Fruit fly (Drosophila melanogaster) whole organism, embryonic: Measurements from ENCODE around the gene Snx3.

Experiments
- BEAF-32 ChIP-seq: fragments of 200-800 bp; sonication (Bioruptor generic); optimal IDR thresholded peaks from 3 replicates; lab custom pipeline; 2017; ENCODE audit warnings: missing biosample characterization, missing genetic modification characterization, mild to moderate bottlenecking, moderate library complexity, missing genetic modification reagents
- CG10462 ChIP-seq: fragments of 200-800 bp; sonication (Bioruptor generic); optimal IDR thresholded peaks from 2 replicates; lab custom pipeline; 2016; ENCODE audit warnings: missing biosample characterization, missing genetic modification characterization
- CG12071 ChIP-seq: fragments of 200-800 bp; sonication (Bioruptor generic); optimal IDR thresholded peaks from 3 replicates; lab custom pipeline; 2018; ENCODE audit warnings: missing biosample characterization, mild to moderate bottlenecking, missing genetic modification characterization
- CG12155 ChIP-seq: fragments of 200-800 bp; sonication (Bioruptor generic); optimal IDR thresholded peaks from 3 replicates; lab custom pipeline; 2016; ENCODE audit warnings: missing biosample characterization, missing genetic modification characterization
- CG12299 ChIP-seq: fragments of 200-800 bp; sonication (Bioruptor generic); optimal IDR thresholded peaks from 2 replicates; lab custom pipeline; 2018; ENCODE audit warnings: missing biosample characterization, mild to moderate bottlenecking, missing genetic modification characterization
- CG1233 ChIP-seq: fragments of 200-800 bp; sonication (Bioruptor generic); optimal IDR thresholded peaks from 4 replicates; lab custom pipeline; 2018; ENCODE audit warnings: missing biosample characterization, mild to moderate bottlenecking, missing genetic modification characterization
- CG12942 ChIP-seq: fragments of 200-800 bp; sonication (Bioruptor generic); optimal IDR thresholded peaks from 3 replicates; lab custom pipeline; 2016; ENCODE audit warnings: missing biosample characterization, missing genetic modification characterization
- CG13123 ChIP-seq: fragments of 200-800 bp; sonication (Bioruptor generic); optimal IDR thresholded peaks from 2 replicates; lab custom pipeline; 2016; ENCODE audit warnings: missing biosample characterization, missing genetic modification characterization
- CG13287 ChIP-seq: fragments of 200-800 bp; sonication (Bioruptor generic); IDR thresholded peaks from 2 replicates; pipeline ENCODE4 v1.3.6; 2022; ENCODE audit warnings: missing biosample characterization, missing genetic modification characterization; ENCODE audit not compliant: partially characterized antibody
- CG15514 ChIP-seq: fragments of 200-800 bp; sonication (Bioruptor generic); optimal IDR thresholded peaks from 3 replicates; lab custom pipeline; 2017; ENCODE audit warnings: missing biosample characterization, missing genetic modification characterization, mild to moderate bottlenecking, moderate library complexity, missing genetic modification reagents
- CG15601 ChIP-seq: fragments of 200-800 bp; sonication (Bioruptor generic); optimal IDR thresholded peaks from 3 replicates; lab custom pipeline; 2019; ENCODE audit warnings: missing biosample characterization, mild to moderate bottlenecking, missing genetic modification characterization, moderate library complexity
- CG17186 ChIP-seq: fragments of 200-800 bp; sonication (Bioruptor generic); optimal IDR thresholded peaks from 3 replicates; lab custom pipeline; 2017; ENCODE audit warnings: missing biosample characterization, missing genetic modification reagents, missing genetic modification characterization
- CG18764 ChIP-seq: fragments of 200-800 bp; sonication (Bioruptor generic); optimal IDR thresholded peaks from 3 replicates; lab custom pipeline; 2016; ENCODE audit warnings: missing biosample characterization, missing genetic modification characterization
- CG2120 ChIP-seq: fragments of 200-800 bp; sonication (Bioruptor generic); optimal IDR thresholded peaks from 3 replicates; lab custom pipeline; 2016; ENCODE audit warnings: missing biosample characterization, missing genetic modification characterization
- CG2875 ChIP-seq: fragments of 200-800 bp; sonication (Bioruptor generic); optimal IDR thresholded peaks from 2 replicates; lab custom pipeline; 2017; ENCODE audit warnings: missing biosample characterization, mild to moderate bottlenecking, missing genetic modification characterization, missing genetic modification reagents
- CG2889 ChIP-seq: fragments of 200-800 bp; sonication (Bioruptor generic); IDR thresholded peaks from 3 replicates; pipeline ENCODE4 v1.3.6; 2022; ENCODE audit warnings: missing biosample characterization, missing genetic modification characterization
- CG3163 ChIP-seq: fragments of 200-800 bp; sonication (Bioruptor generic); optimal IDR thresholded peaks from 3 replicates; lab custom pipeline; 2016; ENCODE audit warnings: missing biosample characterization, missing genetic modification characterization
- CG33557 ChIP-seq: fragments of 200-800 bp; sonication (Bioruptor generic); optimal IDR thresholded peaks from 2 replicates; lab custom pipeline; 2019; ENCODE audit warnings: missing biosample characterization, mild to moderate bottlenecking, missing genetic modification characterization, moderate library complexity
- CG3838 ChIP-seq: fragments of 200-800 bp; sonication (Bioruptor generic); optimal IDR thresholded peaks from 3 replicates; lab custom pipeline; 2016; ENCODE audit warnings: missing biosample characterization, missing genetic modification characterization
- CG4404 ChIP-seq: fragments of 200-800 bp; sonication (Bioruptor generic); IDR thresholded peaks from 2 replicates; pipeline ENCODE4 v1.3.6; 2022; ENCODE audit warnings: missing biosample characterization, missing genetic modification characterization
- CG4854 ChIP-seq: fragments of 200-800 bp; sonication (Bioruptor generic); optimal IDR thresholded peaks from 2 replicates; lab custom pipeline; 2016; ENCODE audit warnings: missing biosample characterization, missing genetic modification characterization, inconsistent platforms
- CG6254 ChIP-seq: fragments of 200-800 bp; sonication (Bioruptor generic); optimal IDR thresholded peaks from 3 replicates; lab custom pipeline; 2017; ENCODE audit warnings: mild to moderate bottlenecking, missing biosample characterization, missing genetic modification reagents, missing genetic modification characterization
- CG6654 ChIP-seq: fragments of 200-800 bp; sonication (Bioruptor generic); optimal IDR thresholded peaks from 2 replicates; lab custom pipeline; 2017; ENCODE audit warnings: missing biosample characterization, mild to moderate bottlenecking, missing genetic modification characterization
- CG7963 ChIP-seq: fragments of 200-800 bp; sonication (Bioruptor generic); IDR thresholded peaks from 3 replicates; pipeline ENCODE4 v1.3.6; 2022; ENCODE audit warnings: missing biosample characterization, missing genetic modification characterization; ENCODE audit not compliant: partially characterized antibody
- CG7987 ChIP-seq: fragments of 200-800 bp; sonication (Bioruptor generic); optimal IDR thresholded peaks from 2 replicates; lab custom pipeline; 2018; ENCODE audit warnings: missing biosample characterization, mild to moderate bottlenecking, missing genetic modification characterization, moderate library complexity
- CHES-1-like ChIP-seq: fragments of 200-800 bp; sonication (Bioruptor generic); optimal IDR thresholded peaks from 2 replicates; lab custom pipeline; 2016; ENCODE audit warnings: missing biosample characterization, missing genetic modification characterization
- D19A ChIP-seq: fragments of 200-800 bp; optimal IDR thresholded peaks from 3 replicates; lab custom pipeline; 2019; ENCODE audit warnings: missing biosample characterization, mild to moderate bottlenecking, missing genetic modification characterization, moderate library complexity
- Dek ChIP-seq: fragments of 200-800 bp; sonication (Bioruptor generic); optimal IDR thresholded peaks from 3 replicates; lab custom pipeline; 2019; ENCODE audit warnings: missing biosample characterization, mild to moderate bottlenecking, missing genetic modification characterization, moderate library complexity
- E2f2 ChIP-seq: fragments of 200-800 bp; sonication (Bioruptor generic); IDR thresholded peaks from 2 replicates; pipeline ENCODE4 v1.3.6; 2022; ENCODE audit warnings: missing biosample characterization, missing genetic modification characterization
- Meics ChIP-seq: fragments of 200-800 bp; sonication (Bioruptor generic); optimal IDR thresholded peaks from 2 replicates; lab custom pipeline; 2017; ENCODE audit warnings: missing biosample characterization, mild to moderate bottlenecking, missing genetic modification characterization
- Myb ChIP-seq: fragments of 200-800 bp; sonication (Bioruptor generic); optimal IDR thresholded peaks from 2 replicates; lab custom pipeline; 2016; ENCODE audit warnings: missing biosample characterization, missing genetic modification characterization
- Poxn ChIP-seq: fragments of 200-800 bp; sonication (Bioruptor generic); IDR thresholded peaks from 2 replicates; pipeline ENCODE4 v1.3.6; 2022; ENCODE audit warnings: missing biosample characterization, missing genetic modification characterization
- Rfx ChIP-seq: fragments of 200-800 bp; sonication (Bioruptor generic); IDR thresholded peaks from 2 replicates; pipeline ENCODE4 v1.3.6; 2022; ENCODE audit warnings: missing biosample characterization, missing genetic modification characterization
- Rx ChIP-seq: fragments of 200-800 bp; sonication (Bioruptor generic); IDR thresholded peaks from 2 replicates; pipeline ENCODE4 v1.3.6; 2022; ENCODE audit warnings: missing biosample characterization, missing genetic modification characterization
- Sin3A ChIP-seq: fragments of >200 bp; optimal IDR thresholded peaks from 2 replicates; lab custom pipeline; 2018
- ash1 ChIP-seq: fragments of 200-800 bp; sonication (Bioruptor generic); optimal IDR thresholded peaks from 2 replicates; lab custom pipeline; 2018; ENCODE audit warnings: missing biosample characterization, mild to moderate bottlenecking, missing genetic modification characterization
- crc ChIP-seq: fragments of 200-800 bp; sonication (Bioruptor generic); optimal IDR thresholded peaks from 2 replicates; lab custom pipeline; 2016; ENCODE audit warnings: missing biosample characterization, missing genetic modification characterization
- crol ChIP-seq: fragments of 200-800 bp; sonication (Bioruptor generic); IDR thresholded peaks from 2 replicates; pipeline ENCODE4 v1.3.6; 2022; ENCODE audit warnings: missing biosample characterization, missing genetic modification characterization
- dmrt11E ChIP-seq: fragments of 200-800 bp; sonication (Bioruptor generic); optimal IDR thresholded peaks from 3 replicates; lab custom pipeline; 2018; ENCODE audit warnings: missing biosample characterization, mild to moderate bottlenecking, missing genetic modification characterization, moderate library complexity
- dysf ChIP-seq: fragments of 200-800 bp; sonication (Bioruptor generic); IDR thresholded peaks from 3 replicates; pipeline ENCODE4 v1.3.6; 2022; ENCODE audit warnings: missing biosample characterization, missing genetic modification characterization
- fd102C ChIP-seq: fragments of 200-800 bp; sonication (Bioruptor generic); optimal IDR thresholded peaks from 2 replicates; lab custom pipeline; 2018; ENCODE audit warnings: missing biosample characterization, mild to moderate bottlenecking, missing genetic modification characterization, moderate library complexity
- gce ChIP-seq: fragments of 200-800 bp; sonication (Bioruptor generic); IDR thresholded peaks from 3 replicates; pipeline ENCODE4 v1.3.6; 2022; ENCODE audit warnings: missing biosample characterization, missing genetic modification characterization
- h ChIP-seq: fragments of >200 bp; optimal IDR thresholded peaks from 2 replicates; lab custom pipeline; 2017
- lilli ChIP-seq: fragments of 200-800 bp; sonication (Bioruptor generic); optimal IDR thresholded peaks from 3 replicates; lab custom pipeline; 2016; ENCODE audit warnings: missing biosample characterization, missing genetic modification characterization
- oc ChIP-seq: fragments of 200-800 bp; sonication (Bioruptor generic); optimal IDR thresholded peaks from 2 replicates; lab custom pipeline; 2018; ENCODE audit warnings: missing biosample characterization, mild to moderate bottlenecking, missing genetic modification characterization, moderate library complexity
- onecut ChIP-seq: fragments of 200-800 bp; sonication (Bioruptor generic); IDR thresholded peaks from 2 replicates; pipeline ENCODE4 v1.3.6; 2022; ENCODE audit warnings: missing biosample characterization, missing genetic modification characterization
- peb ChIP-seq: fragments of 200-800 bp; sonication (Bioruptor generic); IDR thresholded peaks from 2 replicates; pipeline ENCODE4 v1.3.6; 2022; ENCODE audit warnings: missing biosample characterization, missing genetic modification characterization
- pnt ChIP-seq: fragments of 200-800 bp; sonication (Bioruptor generic); optimal IDR thresholded peaks from 3 replicates; lab custom pipeline; 2016; ENCODE audit warnings: missing biosample characterization, missing genetic modification characterization
- repo ChIP-seq: fragments of 200-800 bp; sonication (Bioruptor generic); optimal IDR thresholded peaks from 2 replicates; lab custom pipeline; 2016; ENCODE audit warnings: missing biosample characterization, missing genetic modification characterization
- row ChIP-seq: fragments of 200-800 bp; sonication (Bioruptor generic); IDR thresholded peaks from 3 replicates; pipeline ENCODE4 v1.3.6; 2022; ENCODE audit warnings: missing biosample characterization, missing genetic modification characterization
- sima ChIP-seq: fragments of 200-800 bp; sonication (Bioruptor generic); optimal IDR thresholded peaks from 2 replicates; lab custom pipeline; 2016; ENCODE audit warnings: missing biosample characterization, missing genetic modification characterization
- tx ChIP-seq: fragments of 200-800 bp; sonication (Bioruptor generic); optimal IDR thresholded peaks from 2 replicates; lab custom pipeline; 2016; ENCODE audit warnings: missing biosample characterization, missing genetic modification characterization

Gene Snx3

dm6 chr3R:12627691-12628148, at the start of gene Snx3, which contains the start of gene Vha55 (continued):
- no peak for TF ChIP-seq CG7963 (GFP tag; lab: Robert Waterston, UW)
- peak; percentile 82 for TF ChIP-seq CG17186 (GFP tag; lab: Kevin White, UChicago)
- no peak for TF ChIP-seq CG6654 (GFP tag; lab: Kevin White, UChicago)
- no peak for TF ChIP-seq peb (GFP tag; lab: Robert Waterston, UW)
- TF ChIP-seq repo: peak; percentile 27
- TF ChIP-seq crol: no peak
- no peak for TF ChIP-seq fd102C (GFP tag; lab: Kevin White, UChicago)
- peak; percentile 37 for TF ChIP-seq onecut (GFP tag; lab: Robert Waterston, UW)
- TF ChIP-seq CG2889 (GFP tag; lab: Robert Waterston, UW): no peak
- TF ChIP-seq CG18764 (GFP tag; lab: Kevin White, UChicago): peak; percentile 76
- TF ChIP-seq ash1 (GFP tag; lab: Kevin White, UChicago): peak; percentile 82
- TF ChIP-seq CG2120: peak; percentile 94
- peak; percentile 88 for TF ChIP-seq CG12155 (GFP tag; lab: Kevin White, UChicago)
- TF ChIP-seq lilli (GFP tag; lab: Kevin White, UChicago): peak; percentile 83
- no peak for TF ChIP-seq CG6254 (GFP tag; lab: Kevin White, UChicago)
- no peak for TF ChIP-seq E2f2
- no peak for TF ChIP-seq gce (GFP tag; lab: Robert Waterston, UW)
- TF ChIP-seq D19A: no peak
- peak; percentile 32 for TF ChIP-seq CG1233
- peak; percentile 25 for TF ChIP-seq CG2875 (GFP tag; lab: Kevin White, UChicago)
- peak; percentile 22 for TF ChIP-seq oc (tag; lab: Kevin White, UChicago)
- TF ChIP-seq Poxn (GFP tag; lab: Robert Waterston, UW): no peak
- no peak for TF ChIP-seq Rx (GFP tag; lab: Robert Waterston, UW)
- TF ChIP-seq pnt (GFP tag; lab: Kevin White, UChicago): peak; percentile 78
- no peak for TF ChIP-seq Rfx (GFP tag; lab: Robert Waterston, UW)
- peak; percentile 77 for TF ChIP-seq tx (GFP tag; lab: Kevin White, UChicago)
- TF ChIP-seq CG12071 (GFP tag; lab: Kevin White, UChicago): peak; percentile 21
- peak; percentile 36 for TF ChIP-seq sima
- no peak for TF ChIP-seq CG13287
- TF ChIP-seq row (GFP tag; lab: Robert Waterston, UW): no peak
- peak; percentile 80 for TF ChIP-seq CG15601 (tag; lab: Kevin White, UChicago)
- peak; percentile 85 for TF ChIP-seq CG12942 (GFP tag; lab: Kevin White, UChicago)
- no peak for TF ChIP-seq h (lab: Kevin White, UChicago)
- peak; percentile 56 for TF ChIP-seq Meics
- TF ChIP-seq CG15514 (GFP tag; lab: Kevin White, UChicago): peak; percentile 98
- TF ChIP-seq CG12299: peak; percentile 54
- peak; percentile 71 for TF ChIP-seq BEAF-32 (GFP tag; lab: Kevin White, UChicago)
- TF ChIP-seq CG13123 (GFP tag; lab: Kevin White, UChicago): peak; percentile 65
- no peak for TF ChIP-seq dysf (GFP tag; lab: Robert Waterston, UW)
- TF ChIP-seq crc (GFP tag; lab: Kevin White, UChicago): peak; percentile 52
- peak; percentile 88 for TF ChIP-seq CHES-1-like (GFP tag; lab: Kevin White, UChicago)
- peak; percentile 88 for TF ChIP-seq CG7987 (GFP tag; lab: Kevin White, UChicago)
- peak; percentile 80 for TF ChIP-seq CG3163 (GFP tag; lab: Kevin White, UChicago)
- peak; percentile 1 for TF ChIP-seq CG3838 (GFP tag; lab: Kevin White, UChicago)
- TF ChIP-seq Sin3A (lab: Kevin White, UChicago): peak; percentile 92
- TF ChIP-seq CG4404 (GFP tag; lab: Robert Waterston, UW): no peak
- peak; percentile 38 for TF ChIP-seq CG4854
- peak; percentile 85 for TF ChIP-seq Myb
- TF ChIP-seq Dek: peak; percentile 74
- peak; percentile 37 for TF ChIP-seq CG33557
- peak; percentile 32 for TF ChIP-seq CG10462 (GFP tag; lab: Kevin White, UChicago)
- TF ChIP-seq dmrt11E (tag; lab: Kevin White, UChicago): peak; percentile 48
